Worm (Caenorhabditis elegans) whole organism, dauer: ENCODE data around the gene col-174.

Experiments used
- unc-62 ChIP-seq: sonication (generic microtip); optimal IDR thresholded peaks from 2 replicates; lab custom pipeline; 2017; ENCODE audit warnings: missing biosample characterization, missing genetic modification reagents, missing genetic modification characterization

Gene col-174

DNA sequence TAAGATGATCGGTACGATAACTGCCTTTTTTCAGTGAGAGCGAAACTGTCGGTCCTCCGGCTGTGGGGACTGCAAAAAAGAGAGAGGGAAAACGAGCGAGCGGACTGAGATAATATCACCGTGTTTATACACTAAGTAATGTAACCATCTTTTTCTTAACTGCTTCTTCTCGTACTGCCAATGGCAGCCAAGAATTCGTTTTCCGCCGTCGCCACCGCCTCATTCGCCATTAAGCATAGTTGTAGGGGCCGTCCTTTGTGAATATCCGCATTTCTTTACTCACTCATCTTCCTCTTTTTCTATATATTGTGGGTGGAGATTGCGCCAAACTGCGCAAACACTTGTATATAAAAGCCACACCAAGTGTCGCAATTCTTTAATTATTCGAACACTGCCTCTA lies at the start of gene col-174:
Gene col-174, plus strand, starts transcription at position 301 of the 400 bp plus-strand sequence.
- TF ChIP-seq unc-62 (GFP tag; lab: Kevin White, UChicago), result no peak

DNA sequence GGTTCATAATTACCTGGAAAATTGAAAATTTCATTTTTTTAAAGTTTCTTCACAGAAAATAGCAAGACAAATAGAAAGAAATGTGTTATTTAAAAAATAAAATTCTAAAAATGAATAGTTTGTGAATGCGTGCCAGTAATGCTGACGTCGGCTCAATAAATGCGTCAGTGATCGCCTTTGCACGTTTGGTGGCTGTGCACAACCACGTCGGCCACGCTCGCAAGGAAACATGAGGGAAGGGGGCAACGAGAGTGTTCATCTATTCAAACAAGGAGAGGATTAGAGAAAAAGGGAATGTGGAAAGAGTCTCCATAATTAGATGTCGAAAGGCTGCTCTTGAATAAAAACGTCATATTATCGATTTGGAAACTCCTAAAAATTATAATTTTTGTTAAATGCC lies 45.6 kb upstream of the col-174 start, which contains the start of gene uggt-1:
Gene uggt-1, minus strand, starts transcription at position 13 of the 400 bp plus-strand sequence.
- no peak for TF ChIP-seq unc-62 (GFP tag; lab: Kevin White, UChicago)

DNA sequence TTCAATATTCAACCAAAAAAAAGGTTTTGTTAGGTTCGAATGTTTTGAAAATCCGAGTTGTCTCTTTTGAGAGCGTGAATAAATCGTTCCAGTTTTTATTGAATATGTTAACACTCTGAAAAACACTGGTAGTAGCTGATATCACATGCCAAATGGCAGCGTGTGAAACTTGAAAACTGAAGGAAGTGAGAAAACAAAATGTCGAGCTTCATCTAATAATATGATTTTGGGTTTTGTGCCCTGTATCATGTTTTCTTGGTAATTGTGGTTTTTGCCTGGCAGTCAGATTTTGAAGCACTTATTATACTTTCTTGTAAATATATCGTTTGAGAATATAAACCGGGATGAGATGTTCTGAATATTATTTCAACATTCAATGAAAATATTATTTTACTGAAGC lies 43.8 kb upstream of the col-174 start, which contains the start of gene F48E3.6:
Gene F48E3.6, minus strand, starts transcription at position 101 of the 400 bp plus-strand sequence.
- no peak for TF ChIP-seq unc-62 (GFP tag; lab: Kevin White, UChicago)

DNA sequence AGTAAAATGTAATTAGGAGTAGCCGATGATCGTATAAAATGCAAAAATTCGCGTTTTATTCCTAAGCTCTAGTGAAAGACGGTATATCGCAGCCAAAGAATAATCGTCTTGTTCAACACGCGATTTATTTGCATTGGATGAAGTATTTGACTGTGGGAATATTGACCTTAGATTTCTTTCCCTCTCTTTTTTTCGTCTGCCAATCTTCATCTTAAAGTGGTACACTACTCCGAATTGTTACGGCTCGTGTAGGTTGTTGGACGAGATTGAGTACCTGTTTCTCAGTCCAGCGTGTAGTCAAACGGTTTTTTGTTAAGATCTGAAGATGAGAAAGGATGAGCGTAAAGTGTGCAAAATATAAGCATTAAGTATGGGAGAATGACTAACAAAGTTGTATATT lies 40.1 kb upstream of the col-174 start, which contains the start of gene lgc-11:
Gene lgc-11, minus strand, starts transcription at position 101 of the 400 bp plus-strand sequence.
- TF ChIP-seq unc-62 (GFP tag; lab: Kevin White, UChicago), result no peak

DNA sequence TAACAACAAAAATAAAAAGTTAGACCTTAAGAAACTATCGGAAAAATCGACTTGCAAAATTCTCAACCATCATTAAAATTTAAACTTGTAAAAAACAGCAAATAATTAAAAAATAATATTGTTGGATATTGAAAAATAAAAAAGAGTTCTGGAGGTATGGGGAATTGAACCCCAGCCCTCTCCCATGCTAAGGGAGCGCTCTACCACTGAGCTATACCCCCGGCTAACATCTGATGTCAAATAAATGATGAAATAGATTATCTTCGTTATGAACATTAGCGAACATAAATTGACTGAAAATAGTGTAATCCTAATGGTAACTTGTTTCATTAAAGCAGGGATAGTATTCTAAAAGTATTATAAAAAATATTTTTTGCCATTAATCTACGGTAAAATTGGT lies 39.5 kb upstream of the col-174 start:
- no peak for TF ChIP-seq unc-62 (GFP tag; lab: Kevin White, UChicago)

DNA sequence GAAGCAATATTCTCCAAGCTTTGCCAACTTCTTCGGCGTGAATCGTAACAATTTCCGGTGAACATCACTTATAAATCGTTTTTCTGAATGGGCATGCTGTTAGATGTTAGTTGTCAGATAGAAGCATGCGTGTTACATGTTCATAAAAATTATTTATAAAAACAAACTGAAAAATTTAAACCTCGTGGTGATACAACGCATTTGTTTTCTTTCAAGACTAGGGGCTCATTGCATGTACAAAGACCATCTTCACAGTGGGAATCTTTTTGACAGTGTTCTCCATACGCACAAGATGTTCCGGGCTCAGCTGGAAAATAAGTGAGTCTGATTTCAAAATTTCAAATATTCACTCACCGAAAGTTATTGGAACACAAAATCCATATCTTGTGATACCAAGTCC lies 33.9 kb upstream of the col-174 start:
- no peak for TF ChIP-seq unc-62 (GFP tag; lab: Kevin White, UChicago)

DNA sequence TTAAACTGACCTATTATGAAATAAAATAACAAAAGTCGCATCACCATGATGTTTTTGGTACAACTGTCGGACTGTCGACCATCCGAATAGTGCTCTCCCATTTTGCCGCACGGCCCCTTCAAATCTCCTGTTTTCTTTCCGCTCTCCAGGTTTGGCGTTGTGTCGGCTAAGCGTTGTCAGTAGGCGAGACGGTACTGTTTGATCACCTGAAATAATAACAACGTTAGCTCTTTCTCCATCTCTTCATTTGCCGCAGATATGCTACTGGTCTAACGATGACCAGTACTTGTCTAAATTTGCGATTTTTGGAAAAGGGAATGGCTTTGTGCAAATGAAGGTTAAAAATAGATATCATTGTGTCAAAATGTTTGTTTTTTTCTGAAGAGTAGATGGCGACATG lies 27.0 kb upstream of the col-174 start, which contains the start of gene chts-1:
Gene chts-1, minus strand, starts transcription at position 101 of the 400 bp plus-strand sequence.
- TF ChIP-seq unc-62 (GFP tag; lab: Kevin White, UChicago), result no peak

DNA sequence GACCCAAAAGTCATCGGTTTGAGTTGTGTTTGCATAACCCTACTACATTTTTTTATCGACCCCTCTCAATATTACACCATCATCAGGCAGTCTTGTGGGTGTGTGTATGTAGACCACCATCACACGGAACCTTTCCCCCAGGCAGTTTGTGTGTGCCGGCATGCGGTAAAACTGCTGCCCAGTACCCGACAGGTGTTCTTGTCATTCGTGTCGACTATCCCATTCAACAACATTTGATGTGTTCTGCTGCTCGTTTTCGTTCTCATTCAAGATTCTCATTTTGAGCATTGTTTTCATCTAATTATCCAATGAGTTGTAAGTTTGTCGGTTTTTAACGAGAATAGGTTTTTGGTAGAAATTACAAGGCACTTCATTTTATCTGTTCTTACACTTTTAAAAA lies 24.0 kb upstream of the col-174 start:
- TF ChIP-seq unc-62 (GFP tag; lab: Kevin White, UChicago), result no peak

DNA sequence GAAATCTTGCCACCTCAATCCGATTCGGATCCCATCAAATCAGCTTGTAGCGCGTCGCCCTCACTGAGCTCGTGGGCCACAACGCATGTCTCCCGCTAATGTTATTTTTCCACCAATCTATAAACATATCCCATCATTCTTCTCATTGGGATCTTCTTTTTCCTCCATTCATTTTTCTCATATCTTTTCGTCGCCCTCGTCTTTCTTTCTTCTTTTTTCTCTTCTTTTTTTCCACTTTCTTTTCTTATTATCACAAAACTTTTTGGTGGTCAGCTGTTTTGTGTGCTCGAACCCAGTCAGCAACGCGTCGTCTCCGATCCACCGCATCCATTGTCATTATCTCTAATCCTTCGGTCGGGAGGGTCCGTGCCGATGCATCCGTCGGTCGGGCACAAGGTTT lies 22.8 kb upstream of the col-174 start:
- TF ChIP-seq unc-62 (GFP tag; lab: Kevin White, UChicago), result no peak

DNA sequence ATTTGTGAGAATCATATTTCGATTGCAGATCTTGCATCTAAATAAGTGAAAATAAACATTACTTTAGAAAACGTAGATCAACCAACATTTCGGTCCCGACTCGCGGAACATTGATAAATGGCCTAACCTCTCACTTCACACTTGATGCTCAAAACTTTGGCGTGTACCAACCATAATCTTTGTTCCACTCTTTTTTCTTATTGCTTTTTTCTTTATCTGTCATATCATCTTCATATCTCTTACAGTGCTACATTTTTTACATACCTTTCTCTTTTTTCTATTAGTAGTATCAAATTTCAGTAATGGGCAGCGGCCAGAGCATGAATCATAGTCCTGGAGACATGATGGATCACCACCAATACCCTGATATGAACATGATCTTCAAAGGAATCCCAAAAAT lies 21.3 kb upstream of the col-174 start, which contains the start of gene F46C8.3:
Gene F46C8.3, plus strand, starts transcription at position 301 of the 400 bp plus-strand sequence.
- no peak for TF ChIP-seq unc-62 (GFP tag; lab: Kevin White, UChicago)

DNA sequence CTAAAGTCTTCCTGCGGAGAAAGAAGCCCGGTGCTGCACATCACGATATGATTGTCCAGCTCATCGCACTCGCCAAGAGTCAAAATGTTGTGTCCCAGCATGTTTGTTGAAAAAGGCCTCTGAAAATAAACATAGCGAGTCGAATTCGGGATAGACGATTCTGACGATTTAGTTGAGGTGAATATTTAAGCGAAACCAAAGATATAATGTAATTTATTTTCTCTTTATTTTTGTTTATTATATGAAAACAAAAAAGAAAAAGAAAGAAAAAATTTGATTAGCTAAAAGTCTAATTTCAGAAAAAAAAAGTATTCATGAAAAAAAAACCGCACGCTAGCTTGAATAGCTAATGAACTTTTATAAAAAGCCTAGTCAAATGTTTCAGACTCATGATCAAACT lies 14.0 kb upstream of the col-174 start, which contains the start of gene ceh-14:
Gene ceh-14, minus strand, starts transcription at position 101 of the 400 bp plus-strand sequence.
- TF ChIP-seq unc-62 (GFP tag; lab: Kevin White, UChicago), result no peak

DNA sequence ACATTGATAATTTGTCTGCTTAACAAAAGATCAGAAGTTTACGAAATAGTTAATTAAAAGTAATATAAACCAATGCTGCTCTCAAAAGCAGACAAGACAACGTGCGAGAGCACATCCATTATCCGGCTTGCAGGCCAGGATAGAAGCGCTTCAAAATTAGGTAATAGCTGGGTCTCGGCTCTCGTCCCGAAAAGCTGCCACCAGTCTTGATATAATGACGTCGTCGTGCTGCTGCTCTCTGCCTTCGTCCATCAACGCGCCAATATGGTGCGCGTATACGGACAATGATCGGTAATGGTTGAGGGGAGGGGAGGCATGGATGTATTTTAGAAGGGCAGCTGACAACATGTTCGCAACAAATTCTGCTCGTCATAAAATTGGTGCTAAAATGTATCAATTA lies 12.2 kb upstream of the col-174 start:
- TF ChIP-seq unc-62 (GFP tag; lab: Kevin White, UChicago), result no peak

DNA sequence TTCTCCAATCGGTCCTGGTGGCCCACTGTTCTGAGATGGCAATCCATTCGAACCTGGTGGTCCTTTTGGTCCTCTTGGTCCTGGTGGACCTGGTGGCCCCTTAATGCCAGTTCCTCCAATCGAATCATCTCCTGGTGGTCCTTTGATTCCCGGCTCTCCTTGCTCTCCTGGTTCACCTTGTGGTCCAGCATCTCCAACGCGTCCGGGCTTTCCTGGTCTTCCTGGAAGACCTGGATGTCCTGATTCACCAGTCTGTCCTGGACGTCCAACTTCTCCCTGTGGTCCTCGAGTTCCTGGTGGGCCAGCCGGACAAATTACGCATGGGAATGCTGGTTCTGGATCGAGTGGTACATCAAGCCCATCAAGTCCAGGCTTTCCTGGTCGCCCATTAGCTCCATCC lies 9.7 kb upstream of the col-174 start:
- TF ChIP-seq unc-62 (GFP tag; lab: Kevin White, UChicago), result no peak

DNA sequence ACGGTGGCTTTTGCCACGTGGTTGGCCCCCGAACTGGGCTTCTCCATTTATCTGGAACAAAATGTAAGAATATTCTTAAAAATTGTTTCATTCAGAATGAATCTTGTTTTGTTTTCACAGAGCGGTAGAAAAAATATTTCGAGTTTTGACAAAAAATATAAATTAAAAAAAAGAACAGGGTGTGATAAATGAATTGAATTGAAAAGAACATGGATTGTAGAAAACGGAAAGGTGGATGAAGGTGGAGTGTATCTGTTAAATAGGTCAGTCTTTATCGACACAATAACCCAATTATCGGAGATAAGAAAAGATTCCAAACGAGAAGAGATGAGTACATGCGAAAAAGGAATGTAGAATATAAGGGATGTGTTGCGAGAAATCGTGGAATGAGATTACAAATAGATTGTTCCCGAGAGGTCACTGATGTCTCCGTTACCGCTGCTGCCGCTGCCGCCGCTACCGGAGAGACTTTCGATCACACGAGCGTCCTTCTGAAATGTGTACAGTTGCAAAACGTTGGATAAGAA lies 8.8 kb upstream of the col-174 start, which contains the start of gene dpy-7:
Gene dpy-7, minus strand, starts transcription at position 51 of the 527 bp plus-strand sequence.
- no peak for TF ChIP-seq unc-62 (GFP tag; lab: Kevin White, UChicago)

DNA sequence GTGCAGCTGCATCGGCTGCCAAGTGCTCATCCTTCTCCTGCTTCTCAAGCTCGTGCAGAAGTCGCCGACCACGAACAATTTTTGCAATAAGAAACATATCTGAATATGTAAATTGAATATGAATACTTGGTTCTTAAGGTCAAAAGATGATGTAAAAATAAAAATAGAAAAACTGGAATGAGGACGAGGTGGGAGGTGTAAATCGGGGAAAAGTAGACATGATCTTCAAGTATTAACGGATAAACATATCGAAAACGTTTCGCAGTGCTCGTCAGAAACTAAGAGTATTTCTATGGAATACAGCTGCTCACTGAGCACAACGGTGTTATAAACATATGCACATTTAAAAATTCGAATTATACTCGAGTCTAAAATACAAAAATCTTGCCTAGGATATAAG lies 6.6 kb upstream of the col-174 start, which contains the start of gene glb-16:
Gene glb-16, minus strand, starts transcription at position 101 of the 400 bp plus-strand sequence.
- TF ChIP-seq unc-62 (GFP tag; lab: Kevin White, UChicago), result no peak

DNA sequence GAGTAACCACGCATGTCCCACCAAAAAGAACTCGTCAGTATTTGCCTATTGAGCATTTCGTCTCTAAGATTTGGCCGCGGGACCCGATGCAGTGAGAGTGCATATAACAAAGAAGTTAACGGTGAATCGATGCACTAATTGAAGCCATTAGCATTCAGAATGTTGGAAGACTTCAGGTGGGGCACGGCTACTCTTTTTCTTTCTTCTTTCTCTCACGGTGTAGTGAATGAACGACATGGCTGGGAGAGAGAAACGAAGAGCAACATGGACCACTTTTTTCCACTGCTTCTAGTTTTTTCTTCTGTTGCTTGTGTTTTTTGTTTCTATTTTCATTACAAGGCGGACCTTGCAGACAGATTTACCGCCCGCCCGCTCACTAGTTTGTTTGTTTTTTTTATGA lies 5.5 kb upstream of the col-174 start:
- TF ChIP-seq unc-62 (GFP tag; lab: Kevin White, UChicago), result no peak

DNA sequence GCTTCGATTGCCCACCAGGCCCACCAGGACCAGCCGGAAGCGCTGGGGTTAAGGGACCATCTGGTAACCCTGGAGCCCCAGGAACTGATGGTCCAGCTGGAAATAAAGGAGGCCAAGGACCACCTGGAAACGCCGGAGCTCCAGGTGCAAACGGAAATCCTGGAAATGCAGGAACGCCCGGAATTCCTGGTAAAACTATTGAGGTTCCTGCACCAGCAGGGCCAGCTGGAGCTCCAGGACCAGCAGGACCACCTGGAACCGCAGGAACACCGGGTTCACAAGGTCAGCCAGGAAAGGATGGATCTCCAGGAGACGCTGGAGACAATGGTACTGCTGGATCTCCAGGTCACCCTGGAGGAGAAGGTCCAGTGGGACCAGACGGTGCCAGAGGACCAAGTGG lies 1.1 kb downstream of the col-174 start:
- no peak for TF ChIP-seq unc-62 (GFP tag; lab: Kevin White, UChicago)
